Worm (Caenorhabditis elegans) whole organism, L4 larva: ENCODE measurements around the gene dars-2.

Experiments
- F44E2.7 ChIP-seq: fragments of 200-800 bp; sonication (Bioruptor generic); IDR thresholded peaks from 2 replicates; pipeline ENCODE4 v2.1.2; 2022; ENCODE audit warnings: missing genetic modification characterization, missing compliant biosample characterization
- aly-2 ChIP-seq: sonication (generic microtip); optimal IDR thresholded peaks from 2 replicates; lab custom pipeline; 2018; ENCODE audit warnings: missing biosample characterization, missing genetic modification characterization
- fkh-10 ChIP-seq: fragments of 150-350 bp; optimal IDR thresholded peaks from 2 replicates; lab custom pipeline; 2014; ENCODE audit warnings: missing biosample characterization, missing genetic modification reagents, missing genetic modification characterization
- jun-1 ChIP-seq: fragments of 150-350 bp; optimal IDR thresholded peaks from 2 replicates; lab custom pipeline; 2014; ENCODE audit warnings: missing biosample characterization, missing genetic modification reagents, missing genetic modification characterization
- lsy-2 ChIP-seq, 2 experiments: fragments of 150-350 bp in 1 of 2; sonication (generic microtip) in 1 of 2; optimal IDR thresholded peaks; 2 replicates each; lab custom pipeline; 2014 to 2017; ENCODE audit warnings: missing biosample characterization in 2 of 2, missing genetic modification characterization in 2 of 2
- mep-1 ChIP-seq: fragments of 150-350 bp; sonication (generic microtip); optimal IDR thresholded peaks from 3 replicates; lab custom pipeline; 2014; ENCODE audit warnings: missing biosample characterization, missing genetic modification characterization
- nhr-11 ChIP-seq: fragments of 150-350 bp; optimal IDR thresholded peaks from 2 replicates; lab custom pipeline; 2014; ENCODE audit warnings: missing biosample characterization, missing genetic modification characterization
- nhr-77 ChIP-seq: fragments of 150-350 bp; optimal IDR thresholded peaks from 2 replicates; lab custom pipeline; 2014; ENCODE audit warnings: missing biosample characterization, missing genetic modification characterization
- tra-1 ChIP-seq: fragments of 200-800 bp; sonication (Bioruptor generic); IDR thresholded peaks from 2 replicates; pipeline ENCODE4 v1.3.6; 2022; ENCODE audit warnings: missing genetic modification reagents, missing genetic modification characterization, missing compliant biosample characterization
- zfp-2 ChIP-seq: sonication (generic microtip); optimal IDR thresholded peaks from 2 replicates; lab custom pipeline; 2016; ENCODE audit warnings: mild to moderate bottlenecking, missing genetic modification characterization, missing compliant biosample characterization

ce11 chrV:12020940-12021339 lies 27.6 kb upstream of the dars-2 start:
- TF ChIP-seq jun-1 (tag; lab: Kevin White, UChicago): no peak
- TF ChIP-seq tra-1 (GFP tag; lab: Robert Waterston, UW): no peak
- TF ChIP-seq fkh-10: no peak
- TF ChIP-seq mep-1 (tag; lab: Kevin White, UChicago): no peak
- no peak for TF ChIP-seq nhr-11
- TF ChIP-seq zfp-2 (tag; lab: Kevin White, UChicago): no peak
- no peak for TF ChIP-seq F44E2.7 (GFP tag; lab: Robert Waterston, UW)
- TF ChIP-seq aly-2 (tag; lab: Kevin White, UChicago): no peak
- TF ChIP-seq nhr-77: no peak
- no peak for TF ChIP-seq lsy-2 (tag; optimal IDR thresholded peaks at IDR 0.05; lab: Kevin White, UChicago)
